3 fruit fly cellular contexts compared by ENCODE assay signal in the genomic region with DNA sequence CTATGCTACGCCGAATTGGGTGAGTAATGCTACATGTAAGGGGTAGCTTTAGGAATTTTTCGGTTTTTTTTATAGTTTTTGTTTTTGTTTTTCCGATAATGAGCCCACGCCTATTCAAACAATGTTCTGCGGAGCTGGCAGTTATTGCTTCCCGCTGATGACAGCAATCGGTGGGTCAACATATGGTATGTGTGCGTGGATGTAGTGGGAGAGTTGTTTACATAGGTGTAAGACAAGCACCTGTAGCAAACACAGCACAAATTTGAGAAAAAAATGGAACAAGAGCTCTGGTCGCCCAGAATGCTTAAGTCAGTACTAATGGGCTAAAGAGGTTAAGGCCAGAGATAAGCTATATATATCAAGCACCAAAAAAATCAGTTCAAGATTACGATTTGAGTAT.
TF ChIP-seq lines count a peak whose summit lies in the region.

No protein-coding gene starts in this region.

- TF ChIP-seq CTCF in whole organism, embryonic (GFP tag; optimal IDR thresholded peaks at IDR 0.05; lab: Kevin White, UChicago) = no peak

TF ChIP-seq in whole organism, adult, 20 proteins besides CTCF, POLR2A, EP300 and RAD21:
- TF ChIP-seq tj (GFP tag; optimal IDR thresholded peaks at IDR 0.05; lab: Kevin White, UChicago) (peak; percentile 64), kay (GFP tag; lab: Kevin White, UChicago; ENCODE audit: borderline replicate concordance) (no peak)

TF ChIP-seq in whole organism, embryonic, 481 proteins besides CTCF, POLR2A, EP300 and RAD21 (continues in another document):
- TF ChIP-seq CG6683 (GFP tag; optimal IDR thresholded peaks at IDR 0.05; lab: Kevin White, UChicago) (no peak), tll (GFP tag; optimal IDR thresholded peaks at IDR 0.05; lab: Kevin White, UChicago) (peak in 1 of 2 experiments; percentile 3), CG16779 (GFP tag; IDR thresholded peaks at IDR 0.05; lab: Robert Waterston, UW) (no peak), al (GFP tag; IDR thresholded peaks at IDR 0.05; lab: Robert Waterston, UW) (no peak), CG12155 (GFP tag; optimal IDR thresholded peaks at IDR 0.05; lab: Kevin White, UChicago) (no peak), B-H2 (GFP tag; optimal IDR thresholded peaks at IDR 0.05; lab: Kevin White, UChicago) (no peak), Ets97D (GFP tag; optimal IDR thresholded peaks at IDR 0.05; lab: Kevin White, UChicago) (no peak), Max (GFP tag; optimal IDR thresholded peaks at IDR 0.05; lab: Kevin White, UChicago) (no peak), lab (GFP tag; optimal IDR thresholded peaks at IDR 0.05; lab: Kevin White, UChicago) (peak; percentile 55), dati (GFP tag; IDR thresholded peaks at IDR 0.05; lab: Robert Waterston, UW) (no peak), zfh1 (GFP tag; IDR thresholded peaks at IDR 0.05; lab: Robert Waterston, UW) (peak; percentile 59; the same call in 1 of the 3 replicates), Camta (GFP tag; optimal IDR thresholded peaks at IDR 0.05; lab: Kevin White, UChicago) (no peak), CG8765 (GFP tag; IDR thresholded peaks at IDR 0.05; lab: Robert Waterston, UW) (no peak), Lhr (GFP tag; optimal IDR thresholded peaks at IDR 0.05; lab: Kevin White, UChicago) (no peak), psq (GFP tag; optimal IDR thresholded peaks at IDR 0.05; lab: Kevin White, UChicago) (no peak), CG15073 (GFP tag; optimal IDR thresholded peaks at IDR 0.05; lab: Kevin White, UChicago) (no peak), CG2129 (GFP tag; IDR thresholded peaks at IDR 0.05; lab: Robert Waterston, UW; ENCODE audit: partially characterized antibody) (no peak), Spps (tag; optimal IDR thresholded peaks at IDR 0.05; lab: Kevin White, UChicago) (no peak), fd102C (GFP tag; optimal IDR thresholded peaks at IDR 0.05; lab: Kevin White, UChicago) (peak; percentile 46), Bgb (GFP tag; IDR thresholded peaks at IDR 0.05; lab: Robert Waterston, UW; ENCODE audit: partially characterized antibody) (no peak), CG4282 (GFP tag; optimal IDR thresholded peaks at IDR 0.05; lab: Kevin White, UChicago) (no peak), Dbx (GFP tag; IDR thresholded peaks at IDR 0.05; lab: Robert Waterston, UW) (peak; percentile 12; the same call in 1 of the 3 replicates), ham (GFP tag; IDR thresholded peaks at IDR 0.05; lab: Robert Waterston, UW) (no peak), Lim3 (GFP tag; IDR thresholded peaks at IDR 0.05; lab: Robert Waterston, UW) (no peak), pzg (GFP tag; optimal IDR thresholded peaks at IDR 0.05; lab: Kevin White, UChicago) (no peak), GATAe (GFP tag; conservative IDR thresholded peaks at IDR 0.05; lab: Robert Waterston, UW) (no peak), CG3726 (GFP tag; IDR thresholded peaks at IDR 0.05; lab: Robert Waterston, UW) (no peak), ci (GFP tag; IDR thresholded peaks at IDR 0.05; lab: Robert Waterston, UW) (peak; percentile 34; the same call in 1 of the 3 replicates), amos (GFP tag; IDR thresholded peaks at IDR 0.05; lab: Robert Waterston, UW; ENCODE audit: partially characterized antibody) (no peak), gro (GFP tag; optimal IDR thresholded peaks at IDR 0.05; lab: Kevin White, UChicago) (no peak), Doc2 (GFP tag; IDR thresholded peaks at IDR 0.05; lab: Robert Waterston, UW) (no peak), CG10209 (GFP tag; optimal IDR thresholded peaks at IDR 0.05; lab: Kevin White, UChicago) (no peak), PHDP (tag; optimal IDR thresholded peaks at IDR 0.05; lab: Kevin White, UChicago) (no peak), CG11560 (tag; IDR thresholded peaks at IDR 0.05; lab: Robert Waterston, UW) (no peak), CG6175 (GFP tag; IDR thresholded peaks at IDR 0.05; lab: Robert Waterston, UW) (no peak), dmrt99B (tag; optimal IDR thresholded peaks at IDR 0.05; lab: Kevin White, UChicago) (no peak), CG33557 (GFP tag; optimal IDR thresholded peaks at IDR 0.05; lab: Kevin White, UChicago) (no peak), fd64A (GFP tag; optimal IDR thresholded peaks at IDR 0.05; lab: Kevin White, UChicago) (peak; percentile 1), Gug (GFP tag; IDR thresholded peaks at IDR 0.05; lab: Robert Waterston, UW) (no peak), CG3065 (GFP tag; optimal IDR thresholded peaks at IDR 0.05; lab: Kevin White, UChicago) (no peak), dimm (GFP tag; IDR thresholded peaks at IDR 0.05; lab: Robert Waterston, UW) (no peak), CG9437 (GFP tag; optimal IDR thresholded peaks at IDR 0.05; lab: Kevin White, UChicago) (no peak), pho (GFP tag; optimal IDR thresholded peaks at IDR 0.05; lab: Kevin White, UChicago) (no peak), Hey (tag; optimal IDR thresholded peaks at IDR 0.05; lab: Kevin White, UChicago) (no peak)

TF ChIP-seq in whole organism, prepupa, 60 proteins besides CTCF, POLR2A, EP300 and RAD21:
- TF ChIP-seq CG8319 (GFP tag; optimal IDR thresholded peaks at IDR 0.05; lab: Kevin White, UChicago) = no peak
- TF ChIP-seq fkh (GFP tag; optimal IDR thresholded peaks at IDR 0.05; lab: Kevin White, UChicago) = peak; percentile 83
